Fruit fly (Drosophila melanogaster): ENCODE results near the gene CG42714.
A peak's percentile ranks its signal among the peaks of the same experiment; 100 is the strongest.

CG42714 gene

dm6 chr3L:6256408-6257188 is 22.7 kb upstream of the CG42714 start, which contains the start of gene Best2 (continued):
- TF ChIP-seq CG31365 (tag; optimal IDR thresholded peaks at IDR 0.05), result no peak
- TF ChIP-seq Gug (GFP tag; IDR thresholded peaks at IDR 0.05), result peak; percentile 74
- peak; percentile 79 for TF ChIP-seq twi (tag; optimal IDR thresholded peaks at IDR 0.05)
- TF ChIP-seq CG15696 (tag; optimal IDR thresholded peaks at IDR 0.05), result peak; percentile 68
- TF ChIP-seq Dp (GFP tag; optimal IDR thresholded peaks at IDR 0.05), result no peak
- TF ChIP-seq Asciz (GFP tag; optimal IDR thresholded peaks at IDR 0.05), result peak; percentile 77
- TF ChIP-seq CG12155 (GFP tag; optimal IDR thresholded peaks at IDR 0.05), result peak; percentile 72
- peak; percentile 43 to 75 for TF ChIP-seq chif (GFP tag; optimal IDR thresholded peaks at IDR 0.05)
- TF ChIP-seq org-1 (GFP tag; optimal IDR thresholded peaks at IDR 0.05), result peak; percentile 75
- peak; percentile 31 for TF ChIP-seq Vsx1 (GFP tag; optimal IDR thresholded peaks at IDR 0.05)
- TF ChIP-seq CG6765 (GFP tag; optimal IDR thresholded peaks at IDR 0.05), result peak; percentile 81
- no peak for TF ChIP-seq Optix (GFP tag; IDR thresholded peaks at IDR 0.05)
- TF ChIP-seq luna (GFP tag; optimal IDR thresholded peaks at IDR 0.05), result no peak
- TF ChIP-seq HLHmδ (GFP tag; optimal IDR thresholded peaks at IDR 0.05), result no peak
- TF ChIP-seq CG2129 (GFP tag; IDR thresholded peaks at IDR 0.05; ENCODE audit: partially characterized antibody), result no peak
- TF ChIP-seq CG10209 (GFP tag; optimal IDR thresholded peaks at IDR 0.05), result peak; percentile 81
- peak; percentile 90 for TF ChIP-seq ranshi (GFP tag; IDR thresholded peaks at IDR 0.05)
- no peak for TF ChIP-seq crol (GFP tag; IDR thresholded peaks at IDR 0.05)
- TF ChIP-seq ara (GFP tag; IDR thresholded peaks at IDR 0.05), result peak; percentile 80
- peak; percentile 77 for TF ChIP-seq Ssrp (tag; optimal IDR thresholded peaks at IDR 0.05)
- no peak for TF ChIP-seq ac (GFP tag; optimal IDR thresholded peaks at IDR 0.05)
- peak; percentile 49 for TF ChIP-seq gro (GFP tag; optimal IDR thresholded peaks at IDR 0.05)
- TF ChIP-seq toy (GFP tag; IDR thresholded peaks at IDR 0.05), result peak; percentile 83; the same call in 1 of the 2 replicates
- peak; percentile 70 for TF ChIP-seq HmgZ (tag; optimal IDR thresholded peaks at IDR 0.05)
- TF ChIP-seq dm (GFP tag; optimal IDR thresholded peaks at IDR 0.05), result peak; percentile 36
- TF ChIP-seq tin (GFP tag; optimal IDR thresholded peaks at IDR 0.05), result peak; percentile 80
- TF ChIP-seq CG8089 (GFP tag; optimal IDR thresholded peaks at IDR 0.05), result peak; percentile 60
- TF ChIP-seq CG2120 (GFP tag; optimal IDR thresholded peaks at IDR 0.05), result peak; percentile 91
- TF ChIP-seq nau (GFP tag; optimal IDR thresholded peaks at IDR 0.05), result peak; percentile 78
- no peak for TF ChIP-seq gfzf (GFP tag; optimal IDR thresholded peaks at IDR 0.05)
- peak; percentile 37 for TF ChIP-seq Myb (GFP tag; optimal IDR thresholded peaks at IDR 0.05)
- TF ChIP-seq CG4854 (GFP tag; optimal IDR thresholded peaks at IDR 0.05), result peak; percentile 66
- TF ChIP-seq Ets65A (GFP tag), result peak; percentile 93
- no peak for TF ChIP-seq Hr39 (optimal IDR thresholded peaks at IDR 0.05)
- TF ChIP-seq stwl (tag; optimal IDR thresholded peaks at IDR 0.05), result no peak
- TF ChIP-seq Hey (tag; optimal IDR thresholded peaks at IDR 0.05), result no peak
- TF ChIP-seq CG14860 (GFP tag; IDR thresholded peaks at IDR 0.05; ENCODE audit: partially characterized antibody), result no peak
- TF ChIP-seq CG11398 (GFP tag; optimal IDR thresholded peaks at IDR 0.05), result peak; percentile 51
- TF ChIP-seq tna (GFP tag; IDR thresholded peaks at IDR 0.05; ENCODE audit: partially characterized antibody), result no peak
- peak; percentile 79 for TF ChIP-seq Nf-YA (GFP tag; IDR thresholded peaks at IDR 0.05)
- peak; percentile 40; the same call in 1 of the 2 replicates for TF ChIP-seq CG4360 (GFP tag; IDR thresholded peaks at IDR 0.05)
- peak; percentile 82 for TF ChIP-seq Hsf (GFP tag; optimal IDR thresholded peaks at IDR 0.05)
- TF ChIP-seq CG17912 (GFP tag; optimal IDR thresholded peaks at IDR 0.05), result no peak
- peak; percentile 83 for TF ChIP-seq CG12104 (GFP tag; optimal IDR thresholded peaks at IDR 0.05)
- TF ChIP-seq CG12071 (GFP tag; optimal IDR thresholded peaks at IDR 0.05), result no peak
- TF ChIP-seq fd96Cb (tag; optimal IDR thresholded peaks at IDR 0.05), result peak; percentile 84
- no peak for TF ChIP-seq CG1832 (GFP tag; optimal IDR thresholded peaks at IDR 0.05)
- no peak for TF ChIP-seq dati (GFP tag; IDR thresholded peaks at IDR 0.05)
- TF ChIP-seq CG13296 (GFP tag; optimal IDR thresholded peaks at IDR 0.05), result peak; percentile 89
- TF ChIP-seq Ada2b (GFP tag; IDR thresholded peaks at IDR 0.05), result peak; percentile 93
